Worm (Caenorhabditis elegans): ENCODE data around the gene C52B9.19.
"Not testable (repeated sequence)": the region's sequence is repeated elsewhere in the genome, so short reads cannot be mapped to it uniquely, and the experiment has no call there.

C52B9.19 gene

DNA sequence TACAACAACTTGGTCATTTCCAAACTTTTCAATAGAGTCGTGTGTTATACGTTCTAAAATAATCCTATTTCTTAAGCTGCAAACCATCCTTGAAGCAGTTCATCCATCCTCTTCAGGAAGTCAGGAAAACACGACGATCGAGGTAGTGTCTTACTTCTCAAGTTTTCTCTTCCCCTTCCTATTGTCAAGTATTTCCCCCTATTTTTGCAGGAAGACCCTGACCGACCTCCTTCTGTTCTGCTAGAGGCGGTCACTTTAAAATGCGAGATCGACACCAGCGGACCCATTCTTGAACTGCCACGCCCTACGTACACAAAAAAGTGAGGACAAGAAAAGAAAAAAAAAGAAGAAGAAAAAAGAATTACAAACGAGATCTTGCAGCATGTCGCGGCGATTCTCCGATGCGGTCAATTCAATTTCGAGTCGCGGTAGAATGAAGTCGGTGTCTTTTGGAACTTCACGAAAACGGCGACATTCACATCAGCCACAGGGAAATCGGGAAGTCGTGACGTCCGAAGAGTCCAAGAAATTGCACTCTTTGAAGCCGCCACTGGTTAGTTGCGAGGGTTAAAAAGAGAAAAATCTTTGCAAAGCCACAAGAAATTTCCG is 40.6 kb downstream of the C52B9.19 start:
- TF ChIP-seq bed-3 (GFP tag; optimal IDR thresholded peaks at IDR 0.05) (no peak), M03D4.4 (tag; optimal IDR thresholded peaks at IDR 0.05) (no peak), unc-120 (tag; optimal IDR thresholded peaks at IDR 0.05; ENCODE audit: poor library complexity, severe bottlenecking) (no peak), ces-1 (GFP tag; optimal IDR thresholded peaks at IDR 0.05) (peak; percentile 41), snpc-4 (tag; optimal IDR thresholded peaks at IDR 0.05) (no peak), ztf-11 (tag; optimal IDR thresholded peaks at IDR 0.05) (no peak)

DNA sequence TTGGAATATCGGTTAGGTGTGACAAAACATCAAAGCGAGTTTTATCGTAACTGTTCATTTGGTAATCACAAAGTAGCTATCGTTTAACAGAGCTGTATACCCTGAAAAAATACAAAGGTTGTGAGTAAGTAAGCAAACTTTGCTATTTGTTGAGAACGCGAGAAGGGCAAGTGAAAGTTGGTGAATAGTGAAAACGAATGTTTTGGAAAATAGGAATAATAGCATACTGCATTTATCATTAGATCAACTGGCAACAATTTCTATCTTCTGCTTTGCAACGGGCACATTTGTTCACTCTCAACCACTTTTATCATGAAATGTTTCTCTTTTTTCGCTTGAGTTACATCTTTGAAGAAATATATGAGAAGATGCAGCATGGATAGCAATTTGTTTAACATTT is 46.5 kb downstream of the C52B9.19 start, which contains the start of gene C24A8.5:
C24A8.5 (minus strand) TSS at position 101 of the 400 bp plus-strand sequence.
- TF ChIP-seq elt-3 (tag; optimal IDR thresholded peaks at IDR 0.05): no peak

DNA sequence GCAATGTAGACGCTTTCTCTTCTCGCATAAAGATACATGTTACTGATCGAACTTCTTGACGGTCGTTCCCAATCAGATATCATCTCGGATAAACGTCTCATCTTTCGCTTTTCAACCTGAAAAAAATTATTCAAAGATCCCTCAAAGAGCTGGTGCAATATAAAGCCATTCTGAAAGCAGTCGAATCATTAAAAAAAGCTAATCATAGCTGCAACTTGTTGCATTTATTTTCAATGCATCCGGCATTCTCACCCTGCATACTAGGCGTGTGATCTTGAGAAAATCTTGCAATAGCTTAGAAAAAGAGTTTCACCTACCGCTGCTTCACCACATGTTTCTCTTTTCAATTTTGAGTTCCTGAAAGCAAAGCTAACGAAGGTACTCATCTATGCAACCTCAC is 50.0 kb downstream of the C52B9.19 start, which contains the start of gene C24A8.6:
C24A8.6 (minus strand) TSS at position 101 of the 400 bp plus-strand sequence.
- not testable (repeated sequence) for TF ChIP-seq nhr-2, lsy-2, mab-5 (tag; optimal IDR thresholded peaks at IDR 0.05)

All from whole organism, mixed stage, embryonic.